Worm (Caenorhabditis elegans) whole organism, dauer: ENCODE data around the gene C08F11.13.
"Not testable (repeated sequence)": the region's sequence is repeated elsewhere in the genome, so short reads cannot be mapped to it uniquely, and the experiment has no call there.

Source experiments
- unc-62 ChIP-seq: sonication (generic microtip); optimal IDR thresholded peaks from 2 replicates; lab custom pipeline; 2017; ENCODE audit warnings: missing biosample characterization, missing genetic modification reagents, missing genetic modification characterization

The C08F11.13 gene

ce11 chrIV:13601428-13601827, 8.3 kb downstream of the C08F11.13 start:
- no peak for TF ChIP-seq unc-62

ce11 chrIV:13600643-13601042, 9.0 kb downstream of the C08F11.13 start:
- no peak for TF ChIP-seq unc-62

DNA sequence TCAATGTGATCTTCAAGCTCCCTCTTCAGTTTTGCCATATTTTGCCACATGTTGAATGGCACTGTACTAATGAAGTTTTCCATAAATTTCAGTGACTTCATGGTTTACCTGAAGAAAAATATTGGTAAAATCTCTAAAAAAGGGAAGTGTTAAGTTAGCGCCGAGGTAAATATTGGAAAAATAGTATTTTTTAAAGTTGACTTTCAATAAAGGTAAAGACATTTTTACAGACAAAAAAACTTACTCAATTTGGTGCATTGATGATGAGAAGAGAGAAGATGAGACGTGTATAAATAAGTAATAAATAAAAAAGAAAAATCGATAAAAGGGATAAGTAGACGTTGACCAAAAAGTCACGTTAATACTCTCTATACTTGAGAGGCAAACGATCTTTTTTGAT, 11.9 kb downstream of the C08F11.13 start, which contains the start of gene Y45F10B.9:
Gene Y45F10B.9 (minus strand): TSS at position 101 of the 400 bp plus-strand sequence.
- not testable (repeated sequence) for TF ChIP-seq unc-62

- no peak for TF ChIP-seq unc-62
These were observed 16.3 kb downstream of the C08F11.13 start, which contains the start of gene Y45F10B.3 for ce11 chrIV:13593351-13593750. Gene Y45F10B.3, plus strand, starts transcription at chrIV:13593651.

DNA sequence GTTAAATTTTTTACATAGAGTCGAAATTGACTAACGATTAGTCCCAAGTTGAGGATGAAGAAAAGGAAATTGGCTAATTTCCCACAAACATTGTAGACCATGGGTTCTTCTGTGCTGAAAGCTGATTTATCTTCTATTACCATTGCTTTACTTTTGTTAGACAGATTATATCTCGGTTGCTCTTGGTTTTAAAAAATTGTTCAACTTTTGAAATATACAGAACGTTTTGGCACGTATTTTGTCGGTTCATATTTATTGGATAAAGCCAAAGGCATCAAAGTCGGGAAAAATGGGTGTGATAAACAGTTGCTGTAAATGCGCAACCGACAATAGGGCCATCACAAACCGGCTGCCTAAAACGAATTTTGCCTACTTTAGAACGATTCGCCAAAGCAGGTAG, 18.0 kb downstream of the C08F11.13 start, which contains the start of gene tsp-5:
Gene tsp-5 (minus strand): TSS at position 101 of the 400 bp plus-strand sequence.
- TF ChIP-seq unc-62: no peak

ce11 chrIV:13588544-13589043, 21.1 kb downstream of the C08F11.13 start, which contains the start of gene sru-9:
Gene sru-9, plus strand, starts transcription at chrIV:13588993.
- not testable (repeated sequence) for TF ChIP-seq unc-62

ce11 chrIV:13587175-13587574, 22.5 kb downstream of the C08F11.13 start, which contains the start of gene Y45F10B.12:
Gene Y45F10B.12, plus strand, starts transcription at chrIV:13587475.
- no peak for TF ChIP-seq unc-62

ce11 chrIV:13584646-13585045, 25.0 kb downstream of the C08F11.13 start, which contains the start of gene sru-11:
Gene sru-11, plus strand, starts transcription at chrIV:13584946.
- no peak for TF ChIP-seq unc-62

DNA sequence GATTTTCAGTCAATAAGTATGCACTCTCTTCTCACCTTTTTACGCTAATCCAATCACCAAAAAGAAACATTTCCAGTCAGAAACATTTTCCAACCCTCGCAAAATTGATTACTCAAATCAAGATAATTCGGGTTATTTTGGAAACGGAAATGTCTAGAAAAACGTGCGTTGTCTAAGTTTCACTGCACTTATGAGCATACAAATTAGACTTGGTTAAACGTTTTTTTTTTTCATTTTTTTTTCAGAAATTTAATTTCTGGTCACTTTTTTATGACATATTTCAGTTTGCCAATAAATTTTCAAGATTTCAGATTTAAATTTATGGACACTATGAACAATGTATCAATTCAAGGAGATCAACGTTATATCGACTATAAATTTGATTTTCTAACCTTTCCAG, 26.8 kb downstream of the C08F11.13 start, which contains the start of gene sru-12:
Gene sru-12 (plus strand): TSS at position 301 of the 400 bp plus-strand sequence.
- TF ChIP-seq unc-62: no peak

- TF ChIP-seq unc-62: not testable (repeated sequence)
These were observed 30.7 kb downstream of the C08F11.13 start, which contains the start of gene sru-16 for ce11 chrIV:13578953-13579352. Gene sru-16, plus strand, starts transcription at chrIV:13579253.

ce11 chrIV:13578174-13578573, 31.5 kb downstream of the C08F11.13 start, which contains the start of gene Y45F10B.8:
Gene Y45F10B.8, minus strand, starts transcription at chrIV:13578274.
- TF ChIP-seq unc-62: not testable (repeated sequence)

- TF ChIP-seq unc-62: no peak
These were observed 34.0 kb downstream of the C08F11.13 start for ce11 chrIV:13575673-13576072.

DNA sequence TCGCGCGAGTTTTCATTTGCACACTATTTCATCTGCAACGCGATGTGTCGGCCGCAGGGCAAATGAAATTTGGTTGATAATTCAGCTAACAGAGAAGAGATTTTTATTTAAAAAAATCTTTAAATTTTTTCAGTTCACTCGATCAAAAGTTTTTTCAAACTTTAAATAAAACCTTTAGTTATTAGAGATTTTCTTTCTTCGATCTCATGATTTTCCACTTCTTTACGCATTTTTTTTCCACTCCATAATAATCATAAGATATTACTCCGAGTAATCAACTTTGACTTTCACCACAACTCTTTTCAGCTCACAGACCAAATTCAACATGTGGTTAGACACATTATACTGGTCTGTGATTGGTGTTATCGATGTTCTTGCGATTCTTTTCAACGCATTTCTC, 35.0 kb downstream of the C08F11.13 start, which contains the start of gene srd-10:
Gene srd-10 (plus strand): TSS at position 301 of the 400 bp plus-strand sequence.
- TF ChIP-seq unc-62: no peak

- TF ChIP-seq unc-62: no peak
These were observed 45.4 kb downstream of the C08F11.13 start for ce11 chrIV:13564284-13564683.

DNA sequence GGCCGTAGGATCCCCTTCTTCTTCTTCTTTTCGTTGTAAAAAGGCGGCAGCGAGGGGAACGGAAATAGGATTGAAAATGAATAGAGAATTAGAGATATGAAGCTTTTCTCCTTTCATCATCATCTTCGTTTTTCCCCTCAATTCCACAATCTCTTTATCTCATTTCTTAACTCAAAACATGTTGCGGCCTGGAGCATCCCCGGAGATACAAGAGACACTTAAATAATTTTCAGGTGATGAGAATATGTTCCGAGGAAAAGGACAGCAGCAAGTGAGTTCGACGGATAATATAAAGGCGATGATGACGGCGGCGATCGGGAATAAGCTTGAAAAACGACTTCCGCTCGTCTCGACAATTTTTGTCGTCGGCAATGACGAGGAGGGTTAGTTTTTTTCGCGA, 48.1 kb downstream of the C08F11.13 start, which contains the start of the genes Y45F10B.13 and qui-1:
Gene Y45F10B.13 (minus strand): TSS at position 101 of the 400 bp plus-strand sequence.
Gene qui-1 (plus strand): TSS at position 233 of the 400 bp plus-strand sequence.
- no peak for TF ChIP-seq unc-62

DNA sequence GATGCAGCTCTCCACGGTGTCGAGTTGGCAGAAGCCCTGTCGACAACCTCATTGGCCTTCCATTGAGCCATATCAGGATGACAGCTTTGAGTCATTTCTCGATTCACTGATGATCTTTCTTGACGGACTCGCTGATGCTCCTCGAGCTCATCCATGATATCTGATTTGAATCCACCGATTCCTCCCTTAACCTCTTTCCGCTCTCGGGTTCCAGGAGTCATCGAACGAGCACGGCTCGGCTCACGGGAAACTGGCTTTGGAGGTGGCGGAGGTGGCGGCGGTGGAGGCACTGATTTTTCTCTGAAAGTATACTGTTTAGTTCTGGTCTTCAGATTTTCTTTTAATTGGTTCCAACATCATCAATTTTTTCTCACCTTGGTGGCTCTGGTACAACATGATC, 50.7 kb downstream of the C08F11.13 start:
- TF ChIP-seq unc-62: no peak
